Fruit fly (Drosophila melanogaster) whole organism, wandering third instar larva: Measurements from ENCODE around the gene CG15643.

Experiments
- Hr78 ChIP-seq: fragments of >200 bp; optimal IDR thresholded peaks from 2 replicates; lab custom pipeline; 2017; ENCODE audit warnings: missing biosample characterization, missing genetic modification characterization
- br ChIP-seq: fragments of 200-800 bp; sonication (Bioruptor generic); optimal IDR thresholded peaks from 2 replicates; lab custom pipeline; 2016; ENCODE audit warnings: missing biosample characterization, missing genetic modification characterization
- h ChIP-seq: fragments of 200-800 bp; sonication (Bioruptor generic); optimal IDR thresholded peaks from 3 replicates; lab custom pipeline; 2016; ENCODE audit warnings: missing biosample characterization, mild to moderate bottlenecking, missing genetic modification characterization
- sage ChIP-seq: fragments of 200-800 bp; sonication (Bioruptor generic); optimal IDR thresholded peaks from 2 replicates; lab custom pipeline; 2016; ENCODE audit warnings: missing biosample characterization, mild to moderate bottlenecking, missing genetic modification characterization
- sv ChIP-seq: fragments of 200-800 bp; sonication (Bioruptor generic); optimal IDR thresholded peaks from 3 replicates; lab custom pipeline; 2016; ENCODE audit warnings: missing biosample characterization, missing genetic modification characterization

dm6 chrX:15620439-15621227 is 48.7 kb upstream of the CG15643 start:
- TF ChIP-seq Hr78 (no peak), h (GFP tag; lab: Kevin White, UChicago) (no peak), br (GFP tag; lab: Kevin White, UChicago) (no peak), sv (GFP tag; lab: Kevin White, UChicago) (no peak), sage (GFP tag; lab: Kevin White, UChicago) (no peak)
